Fruit fly (Drosophila melanogaster): ENCODE data around the gene RIOK1.

The RIOK1 gene

DNA sequence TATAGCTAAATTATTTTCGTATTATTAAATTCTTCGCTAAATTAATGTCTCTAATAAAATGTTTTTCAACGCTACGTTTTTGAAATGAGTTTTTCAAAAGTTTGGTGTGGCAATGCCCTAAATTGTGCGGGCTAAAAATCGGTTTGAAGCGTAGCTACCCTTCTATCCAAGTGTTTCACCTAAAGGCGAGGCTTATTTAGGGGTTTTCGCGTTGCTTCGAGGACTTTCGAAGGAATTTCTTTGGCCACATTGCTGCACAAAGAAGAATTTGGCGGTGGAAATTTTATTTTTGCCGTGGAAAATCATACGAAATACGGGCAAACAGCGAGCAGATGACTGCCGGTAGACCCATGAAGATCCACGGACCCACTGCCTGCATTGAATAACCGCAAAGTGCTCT, 33.5 kb upstream of the RIOK1 start, which contains the start of gene TfIIEalpha (continued):
- no peak for TF ChIP-seq bigmax (GFP tag; optimal IDR thresholded peaks at IDR 0.05)
- TF ChIP-seq CG5180 (GFP tag; optimal IDR thresholded peaks at IDR 0.05), result no peak
- TF ChIP-seq Optix (GFP tag; IDR thresholded peaks at IDR 0.05), result no peak
- TF ChIP-seq HLH4C (GFP tag; IDR thresholded peaks at IDR 0.05; ENCODE audit: partially characterized antibody), result 0 out of 3 replicates have a peak, but pooled peaks have one; percentile 41
- TF ChIP-seq CG2875 (GFP tag; optimal IDR thresholded peaks at IDR 0.05), result no peak
- no peak for TF ChIP-seq CG17359 (tag; optimal IDR thresholded peaks at IDR 0.05)
- TF ChIP-seq C15 (GFP tag; IDR thresholded peaks at IDR 0.05), result no peak
- peak; percentile 71 for TF ChIP-seq CG33213 (GFP tag; optimal IDR thresholded peaks at IDR 0.05)
- TF ChIP-seq Atf-2 (GFP tag; optimal IDR thresholded peaks at IDR 0.05), result no peak
- no peak for TF ChIP-seq Blimp-1 (GFP tag; optimal IDR thresholded peaks at IDR 0.05)
- TF ChIP-seq Sry-δ (GFP tag; optimal IDR thresholded peaks at IDR 0.05), result peak; percentile 59
- TF ChIP-seq usp (GFP tag; optimal IDR thresholded peaks at IDR 0.05), result no peak
- TF ChIP-seq CG6854 (GFP tag; optimal IDR thresholded peaks at IDR 0.05), result no peak
- no peak for TF ChIP-seq gcm (GFP tag; optimal IDR thresholded peaks at IDR 0.05)
- TF ChIP-seq CG13123 (GFP tag; optimal IDR thresholded peaks at IDR 0.05), result no peak
- peak; percentile 58 for TF ChIP-seq CG9932 (GFP tag; IDR thresholded peaks at IDR 0.05)
- TF ChIP-seq CG6175 (GFP tag; IDR thresholded peaks at IDR 0.05), result no peak
- TF ChIP-seq zen (tag; optimal IDR thresholded peaks at IDR 0.05), result peak; percentile 67
- TF ChIP-seq Kr (GFP tag; optimal IDR thresholded peaks at IDR 0.05), result no peak
- TF ChIP-seq ind (GFP tag; optimal IDR thresholded peaks at IDR 0.05), result no peak
- no peak for TF ChIP-seq ssp (GFP tag; IDR thresholded peaks at IDR 0.05)
- TF ChIP-seq oc (tag; optimal IDR thresholded peaks at IDR 0.05), result no peak
- TF ChIP-seq CG3407 (GFP tag; optimal IDR thresholded peaks at IDR 0.05), result no peak
- TF ChIP-seq Nf-YA (GFP tag; IDR thresholded peaks at IDR 0.05), result no peak
- no peak for TF ChIP-seq tup (GFP tag; optimal IDR thresholded peaks at IDR 0.05)
- no peak for TF ChIP-seq CG7357 (GFP tag; IDR thresholded peaks at IDR 0.05)
- TF ChIP-seq CG9437 (GFP tag; optimal IDR thresholded peaks at IDR 0.05), result no peak
- TF ChIP-seq Myb (GFP tag; optimal IDR thresholded peaks at IDR 0.05), result peak; percentile 77
- TF ChIP-seq prd (optimal IDR thresholded peaks at IDR 0.05), result no peak
- TF ChIP-seq prd (GFP tag; IDR thresholded peaks at IDR 0.05), result no peak
- peak; percentile 74 for TF ChIP-seq CG3847 (GFP tag; IDR thresholded peaks at IDR 0.05)
- TF ChIP-seq CG12391 (tag; optimal IDR thresholded peaks at IDR 0.05), result peak; percentile 21
- TF ChIP-seq CG7271 (tag; optimal IDR thresholded peaks at IDR 0.05), result no peak
- no peak for TF ChIP-seq Dip2 (GFP tag; IDR thresholded peaks at IDR 0.05)
- TF ChIP-seq scrt (GFP tag; optimal IDR thresholded peaks at IDR 0.05), result no peak
- TF ChIP-seq Abd-B (GFP tag; optimal IDR thresholded peaks at IDR 0.05), result no peak
- peak; percentile 51; the same call in 1 of the 2 replicates for TF ChIP-seq bbx (GFP tag; IDR thresholded peaks at IDR 0.05; ENCODE audit: partially characterized antibody)
- TF ChIP-seq D (optimal IDR thresholded peaks at IDR 0.05), result no peak
- no peak for TF ChIP-seq D (GFP tag; optimal IDR thresholded peaks at IDR 0.05)
- 0 out of 2 replicates have a peak, but pooled peaks have one; percentile 31 for TF ChIP-seq hbn (GFP tag; IDR thresholded peaks at IDR 0.05; ENCODE audit: partially characterized antibody)
- TF ChIP-seq CG8388 (GFP tag; optimal IDR thresholded peaks at IDR 0.05), result no peak
- no peak for TF ChIP-seq gt (GFP tag; IDR thresholded peaks at IDR 0.05)
- TF ChIP-seq Dref (GFP tag; IDR thresholded peaks at IDR 0.05), result peak; percentile 69
- peak in 1 of 3 experiments; percentile 2 for TF ChIP-seq lola (GFP tag; optimal IDR thresholded peaks at IDR 0.05)
- TF ChIP-seq CG9609 (GFP tag; optimal IDR thresholded peaks at IDR 0.05), result no peak
- no peak for TF ChIP-seq sna (GFP tag; IDR thresholded peaks at IDR 0.05; ENCODE audit: partially characterized antibody)
- no peak for TF ChIP-seq CG14860 (GFP tag; IDR thresholded peaks at IDR 0.05; ENCODE audit: partially characterized antibody)
- TF ChIP-seq Mrtf (GFP tag; IDR thresholded peaks at IDR 0.05), result no peak
- peak; percentile 91 for TF ChIP-seq CG4617 (GFP tag; optimal IDR thresholded peaks at IDR 0.05; ENCODE audit: borderline replicate concordance)
- no peak for TF ChIP-seq Max (GFP tag; optimal IDR thresholded peaks at IDR 0.05)
- peak; percentile 90 for TF ChIP-seq E2f2 (GFP tag; IDR thresholded peaks at IDR 0.05)
